Fruit fly (Drosophila melanogaster): ENCODE results near the gene Rap1.

Gene Rap1

DNA sequence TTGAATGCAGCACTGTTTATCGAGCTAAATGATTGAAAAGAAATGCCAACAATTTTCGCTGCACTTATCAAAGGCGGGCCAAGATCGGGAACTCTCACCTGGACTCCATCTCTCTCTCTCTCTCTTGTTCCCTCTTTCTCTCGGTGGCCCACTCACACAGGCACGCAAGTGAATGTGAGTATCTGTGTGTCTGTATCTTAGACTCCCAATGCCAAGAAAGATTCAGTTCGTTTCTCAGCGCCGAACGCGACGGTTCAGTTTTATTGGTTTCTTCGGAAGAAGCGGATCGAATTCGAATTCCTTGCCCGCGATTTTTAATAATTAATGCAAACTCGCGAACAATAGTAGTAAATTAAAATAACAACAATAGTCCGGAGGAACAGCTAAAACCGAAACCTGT, 23.4 kb upstream of the Rap1 start, which contains the start of gene Tmhs (continued):
- TF ChIP-seq peb (GFP tag; IDR thresholded peaks at IDR 0.05), result no peak
- peak; percentile 68; the same call in 1 of the 4 replicates for TF ChIP-seq chinmo (GFP tag; IDR thresholded peaks at IDR 0.05; ENCODE audit: partially characterized antibody)
- no peak for TF ChIP-seq CG9609 (GFP tag; optimal IDR thresholded peaks at IDR 0.05)
- TF ChIP-seq prd (optimal IDR thresholded peaks at IDR 0.05), result no peak
- TF ChIP-seq prd (GFP tag; IDR thresholded peaks at IDR 0.05), result no peak
- TF ChIP-seq zen2 (GFP tag; IDR thresholded peaks at IDR 0.05; ENCODE audit: partially characterized antibody), result peak; percentile 48; the same call in 1 of the 3 replicates
- no peak for TF ChIP-seq croc (GFP tag; conservative IDR thresholded peaks at IDR 0.05)
- no peak for TF ChIP-seq nmo (GFP tag; optimal IDR thresholded peaks at IDR 0.05)
- no peak for TF ChIP-seq ab (GFP tag; optimal IDR thresholded peaks at IDR 0.05)
- no peak for TF ChIP-seq CG16815 (GFP tag; optimal IDR thresholded peaks at IDR 0.05)
- peak; percentile 33; the same call in 2 of the 3 replicates for TF ChIP-seq CG34224 (GFP tag; IDR thresholded peaks at IDR 0.05; ENCODE audit: partially characterized antibody)
- peak; percentile 52 for TF ChIP-seq bbx (GFP tag; IDR thresholded peaks at IDR 0.05; ENCODE audit: partially characterized antibody)
- TF ChIP-seq CG8290 (GFP tag; optimal IDR thresholded peaks at IDR 0.05), result no peak
- peak in 1 of 2 experiments; percentile 20 for TF ChIP-seq CG8290 (tag; optimal IDR thresholded peaks at IDR 0.05)
- no peak for TF ChIP-seq CG43689 (GFP tag; IDR thresholded peaks at IDR 0.05)
- TF ChIP-seq Drgx (GFP tag; IDR thresholded peaks at IDR 0.05), result 0 out of 2 replicates have a peak, but pooled peaks have one; percentile 14
- peak; percentile 71 for TF ChIP-seq HLHmδ (GFP tag; optimal IDR thresholded peaks at IDR 0.05)
- no peak for TF ChIP-seq CG18619 (GFP tag; optimal IDR thresholded peaks at IDR 0.05)
- no peak for TF ChIP-seq CG1792 (GFP tag; optimal IDR thresholded peaks at IDR 0.05)
- no peak for TF ChIP-seq Nf-YA (GFP tag; IDR thresholded peaks at IDR 0.05)
- TF ChIP-seq nom (GFP tag; optimal IDR thresholded peaks at IDR 0.05), result peak; percentile 9
- TF ChIP-seq CG6791 (GFP tag; IDR thresholded peaks at IDR 0.05; ENCODE audit: partially characterized antibody), result peak; percentile 10; the same call in 1 of the 3 replicates
- 0 out of 3 replicates have a peak, but pooled peaks have one; percentile 39 for TF ChIP-seq CG7963 (GFP tag; IDR thresholded peaks at IDR 0.05; ENCODE audit: partially characterized antibody)
- no peak for TF ChIP-seq Hr39 (optimal IDR thresholded peaks at IDR 0.05)
- peak; percentile 28; the same call in 1 of the 3 replicates for TF ChIP-seq otp (GFP tag; IDR thresholded peaks at IDR 0.05)
- TF ChIP-seq CG33213 (GFP tag; optimal IDR thresholded peaks at IDR 0.05), result no peak
- TF ChIP-seq zen (tag; optimal IDR thresholded peaks at IDR 0.05), result no peak
- TF ChIP-seq ranshi (GFP tag; IDR thresholded peaks at IDR 0.05), result 0 out of 2 replicates have a peak, but pooled peaks have one; percentile 18
- TF ChIP-seq CG12744 (GFP tag; optimal IDR thresholded peaks at IDR 0.05), result no peak
- no peak for TF ChIP-seq CG10274 (GFP tag; optimal IDR thresholded peaks at IDR 0.05)
- TF ChIP-seq bowl (GFP tag; IDR thresholded peaks at IDR 0.05), result no peak
- TF ChIP-seq nerfin-2 (GFP tag; IDR thresholded peaks at IDR 0.05; ENCODE audit: partially characterized antibody), result no peak
- TF ChIP-seq onecut (GFP tag; IDR thresholded peaks at IDR 0.05), result no peak
- no peak for TF ChIP-seq CrebB (tag; optimal IDR thresholded peaks at IDR 0.05)
- TF ChIP-seq Scr (GFP tag; IDR thresholded peaks at IDR 0.05; ENCODE audit: partially characterized antibody), result no peak
- no peak for TF ChIP-seq Fer3 (tag; optimal IDR thresholded peaks at IDR 0.05)
- TF ChIP-seq sna (GFP tag; IDR thresholded peaks at IDR 0.05; ENCODE audit: partially characterized antibody), result no peak
- TF ChIP-seq Mad (GFP tag; optimal IDR thresholded peaks at IDR 0.05), result no peak
- TF ChIP-seq CG2678 (tag; optimal IDR thresholded peaks at IDR 0.05), result no peak
- TF ChIP-seq gt (GFP tag; IDR thresholded peaks at IDR 0.05), result no peak
- no peak for TF ChIP-seq tin (GFP tag; optimal IDR thresholded peaks at IDR 0.05)
- peak; percentile 90 for TF ChIP-seq CG12769 (tag; optimal IDR thresholded peaks at IDR 0.05)
- no peak for TF ChIP-seq CG11398 (GFP tag; optimal IDR thresholded peaks at IDR 0.05)
- TF ChIP-seq CG1647 (GFP tag; optimal IDR thresholded peaks at IDR 0.05), result no peak
- no peak for TF ChIP-seq exex (tag; optimal IDR thresholded peaks at IDR 0.05)
- TF ChIP-seq CTCF (GFP tag; optimal IDR thresholded peaks at IDR 0.05), result no peak
- TF ChIP-seq oc (tag; optimal IDR thresholded peaks at IDR 0.05), result peak; percentile 24
- no peak for TF ChIP-seq pb (GFP tag; optimal IDR thresholded peaks at IDR 0.05)
- TF ChIP-seq Hand (GFP tag; optimal IDR thresholded peaks at IDR 0.05), result no peak
- TF ChIP-seq NfI (GFP tag; optimal IDR thresholded peaks at IDR 0.05), result no peak
- TF ChIP-seq fru (optimal IDR thresholded peaks at IDR 0.05), result no peak
- peak; percentile 35 for TF ChIP-seq CG31365 (tag; optimal IDR thresholded peaks at IDR 0.05)

Measured in whole organism, embryonic.